Fruit fly (Drosophila melanogaster) whole organism, embryonic: ENCODE measurements around the gene ry.
A peak's percentile ranks its signal among the peaks of the same experiment; 100 is the strongest.

Experiments used
- Bgb ChIP-seq: fragments of 200-800 bp; sonication (Bioruptor generic); IDR thresholded peaks from 2 replicates; pipeline ENCODE4 v1.3.6; 2022; ENCODE audit warnings: missing biosample characterization, missing genetic modification characterization; ENCODE audit not compliant: partially characterized antibody
- CG10267 ChIP-seq: fragments of 200-800 bp; sonication (Bioruptor generic); optimal IDR thresholded peaks from 2 replicates; lab custom pipeline; 2018; ENCODE audit warnings: missing biosample characterization, mild to moderate bottlenecking, missing genetic modification characterization, moderate library complexity
- CG15514 ChIP-seq: fragments of 200-800 bp; sonication (Bioruptor generic); optimal IDR thresholded peaks from 3 replicates; lab custom pipeline; 2017; ENCODE audit warnings: missing biosample characterization, missing genetic modification characterization, mild to moderate bottlenecking, moderate library complexity, missing genetic modification reagents
- CG1603 ChIP-seq: fragments of 200-800 bp; sonication (Bioruptor generic); optimal IDR thresholded peaks from 2 replicates; lab custom pipeline; 2019; ENCODE audit warnings: missing biosample characterization, mild to moderate bottlenecking, missing genetic modification characterization, moderate library complexity
- CG16779 ChIP-seq: fragments of 200-800 bp; sonication (Bioruptor generic); IDR thresholded peaks from 2 replicates; pipeline ENCODE4 v1.3.6; 2022; ENCODE audit warnings: missing biosample characterization, missing genetic modification characterization
- CG17186 ChIP-seq: fragments of 200-800 bp; sonication (Bioruptor generic); optimal IDR thresholded peaks from 3 replicates; lab custom pipeline; 2017; ENCODE audit warnings: missing biosample characterization, missing genetic modification reagents, missing genetic modification characterization
- CG2116 ChIP-seq: fragments of 200-800 bp; sonication (Bioruptor generic); optimal IDR thresholded peaks from 3 replicates; lab custom pipeline; 2018; ENCODE audit warnings: missing biosample characterization, mild to moderate bottlenecking, missing genetic modification characterization
- CG2120 ChIP-seq: fragments of 200-800 bp; sonication (Bioruptor generic); optimal IDR thresholded peaks from 3 replicates; lab custom pipeline; 2016; ENCODE audit warnings: missing biosample characterization, missing genetic modification characterization
- CG30020 ChIP-seq: fragments of 200-800 bp; optimal IDR thresholded peaks from 2 replicates; lab custom pipeline; 2019; ENCODE audit warnings: missing biosample characterization, mild to moderate bottlenecking, missing genetic modification characterization, moderate library complexity
- CG30431 ChIP-seq: fragments of 200-800 bp; sonication (Bioruptor generic); optimal IDR thresholded peaks from 2 replicates; lab custom pipeline; 2017; ENCODE audit warnings: missing biosample characterization, missing genetic modification characterization
- CTCF ChIP-seq: fragments of 200-800 bp; sonication (Bioruptor generic); optimal IDR thresholded peaks from 2 replicates; lab custom pipeline; 2017; ENCODE audit warnings: missing biosample characterization, mild to moderate bottlenecking, missing genetic modification characterization, moderate library complexity
- Dp ChIP-seq: fragments of 200-800 bp; sonication (Bioruptor generic); optimal IDR thresholded peaks from 2 replicates; lab custom pipeline; 2018; ENCODE audit warnings: missing biosample characterization, mild to moderate bottlenecking, missing genetic modification characterization, moderate library complexity
- Dref ChIP-seq: fragments of 200-800 bp; sonication (Bioruptor generic); IDR thresholded peaks from 2 replicates; pipeline ENCODE4 v1.3.6; 2022; ENCODE audit warnings: missing biosample characterization, missing genetic modification characterization
- E2f1 ChIP-seq: fragments of 200-800 bp; sonication (Bioruptor generic); IDR thresholded peaks from 2 replicates; pipeline ENCODE4 v1.3.6; 2022; ENCODE audit warnings: missing biosample characterization, missing genetic modification characterization
- E2f2 ChIP-seq: fragments of 200-800 bp; sonication (Bioruptor generic); IDR thresholded peaks from 2 replicates; pipeline ENCODE4 v1.3.6; 2022; ENCODE audit warnings: missing biosample characterization, missing genetic modification characterization
- Eip74EF ChIP-seq, 2 experiments: fragments of 200-800 bp in 1 of 2; fragments of >200 bp in 1 of 2; sonication (Bioruptor generic) in 1 of 2; optimal IDR thresholded peaks; 2 replicates each; lab custom pipeline; 2017 to 2019; ENCODE audit warnings: missing biosample characterization in 2 of 2, missing genetic modification characterization in 2 of 2, mild to moderate bottlenecking in 1 of 2, moderate library complexity in 1 of 2
- H15 ChIP-seq: fragments of 200-800 bp; sonication (Bioruptor generic); IDR thresholded peaks from 3 replicates; pipeline ENCODE4 v1.3.6; 2022; ENCODE audit warnings: missing biosample characterization, missing genetic modification characterization
- HLH4C ChIP-seq: fragments of 200-800 bp; sonication (Bioruptor generic); IDR thresholded peaks from 3 replicates; pipeline ENCODE4 v1.3.6; 2022; ENCODE audit warnings: missing biosample characterization, missing genetic modification characterization; ENCODE audit not compliant: partially characterized antibody
- Hr78 ChIP-seq, 2 experiments: fragments of 200-800 bp in 1 of 2; fragments of >200 bp in 1 of 2; sonication (Bioruptor generic) in 1 of 2; optimal IDR thresholded peaks; 2 replicates each; lab custom pipeline; 2017 to 2019; ENCODE audit warnings: missing biosample characterization in 2 of 2, missing genetic modification characterization in 2 of 2, mild to moderate bottlenecking in 1 of 2, moderate library complexity in 1 of 2
- Hsf ChIP-seq: fragments of 200-800 bp; sonication (Bioruptor generic); optimal IDR thresholded peaks from 3 replicates; lab custom pipeline; 2016; ENCODE audit warnings: missing biosample characterization, missing genetic modification characterization
- Lhr ChIP-seq: fragments of 200-800 bp; sonication (Bioruptor generic); optimal IDR thresholded peaks from 3 replicates; lab custom pipeline; 2017; ENCODE audit warnings: mild to moderate bottlenecking, missing biosample characterization, missing genetic modification reagents, missing genetic modification characterization
- MBD-R2 ChIP-seq: fragments of 200-800 bp; sonication (Bioruptor generic); IDR thresholded peaks from 2 replicates; pipeline ENCODE4 v1.3.6; 2022; ENCODE audit warnings: missing biosample characterization, missing genetic modification characterization
- Trl ChIP-seq, 3 experiments: fragments of >200 bp in 2 of 3; fragments of 200-800 bp in 1 of 3; sonication (Bioruptor generic) in 1 of 3; optimal IDR thresholded peaks; 2 replicates in 1 of 3; 3 replicates in 2 of 3; lab custom pipeline; 2016 to 2017; ENCODE audit warnings: missing biosample characterization in 1 of 3, missing genetic modification characterization in 1 of 3
- abd-A ChIP-seq: fragments of 200-800 bp; sonication (Bioruptor generic); optimal IDR thresholded peaks from 3 replicates; lab custom pipeline; 2019; ENCODE audit warnings: missing biosample characterization, mild to moderate bottlenecking, missing genetic modification characterization, moderate library complexity
- ato ChIP-seq: fragments of 200-800 bp; sonication (Bioruptor generic); IDR thresholded peaks from 2 replicates; pipeline ENCODE4 v1.3.6; 2022; ENCODE audit warnings: missing biosample characterization, missing genetic modification characterization; ENCODE audit not compliant: partially characterized antibody
- bbx ChIP-seq: fragments of 200-800 bp; sonication (Bioruptor generic); IDR thresholded peaks from 2 replicates; pipeline ENCODE4 v1.3.6; 2022; ENCODE audit warnings: missing biosample characterization, missing genetic modification characterization; ENCODE audit not compliant: partially characterized antibody
- dm ChIP-seq: fragments of 200-800 bp; sonication (Bioruptor generic); optimal IDR thresholded peaks from 3 replicates; lab custom pipeline; 2016; ENCODE audit warnings: missing biosample characterization, missing genetic modification characterization
- eve ChIP-seq, 2 experiments: fragments of >200 bp; optimal IDR thresholded peaks; 2 replicates each; lab custom pipeline; 2017; ENCODE audit warnings: missing biosample characterization in 2 of 2, missing genetic modification characterization in 2 of 2
- grn ChIP-seq: fragments of 200-800 bp; sonication (Bioruptor generic); optimal IDR thresholded peaks from 3 replicates; lab custom pipeline; 2017; ENCODE audit warnings: missing biosample characterization, missing genetic modification characterization
- hb ChIP-seq: fragments of 200-800 bp; sonication (Bioruptor generic); IDR thresholded peaks from 3 replicates; pipeline ENCODE4 v1.3.6; 2022; ENCODE audit warnings: missing biosample characterization, missing genetic modification characterization; ENCODE audit not compliant: partially characterized antibody
- hbn ChIP-seq: fragments of 200-800 bp; sonication (Bioruptor generic); IDR thresholded peaks from 2 replicates; pipeline ENCODE4 v1.3.6; 2022; ENCODE audit warnings: missing biosample characterization, missing genetic modification characterization; ENCODE audit not compliant: partially characterized antibody
- insv ChIP-seq, 2 experiments: fragments of 200-800 bp; sonication (Bioruptor generic); optimal IDR thresholded peaks; 3 replicates each; lab custom pipeline; 2016 to 2018; ENCODE audit warnings: missing biosample characterization in 2 of 2, missing genetic modification characterization in 2 of 2
- inv ChIP-seq: fragments of 200-800 bp; sonication (Bioruptor generic); IDR thresholded peaks from 2 replicates; pipeline ENCODE4 v1.3.6; 2022; ENCODE audit warnings: missing biosample characterization, missing genetic modification characterization; ENCODE audit not compliant: partially characterized antibody
- knrl ChIP-seq: fragments of 200-800 bp; sonication (Bioruptor generic); IDR thresholded peaks from 3 replicates; pipeline ENCODE4 v1.3.6; 2022; ENCODE audit warnings: missing biosample characterization, missing genetic modification characterization; ENCODE audit not compliant: partially characterized antibody
- mld ChIP-seq: fragments of 200-800 bp; sonication (Bioruptor generic); IDR thresholded peaks from 3 replicates; pipeline ENCODE4 v1.3.6; 2022; ENCODE audit warnings: missing biosample characterization, missing genetic modification characterization; ENCODE audit not compliant: partially characterized antibody
- onecut ChIP-seq: fragments of 200-800 bp; sonication (Bioruptor generic); IDR thresholded peaks from 2 replicates; pipeline ENCODE4 v1.3.6; 2022; ENCODE audit warnings: missing biosample characterization, missing genetic modification characterization
- row ChIP-seq: fragments of 200-800 bp; sonication (Bioruptor generic); IDR thresholded peaks from 3 replicates; pipeline ENCODE4 v1.3.6; 2022; ENCODE audit warnings: missing biosample characterization, missing genetic modification characterization
- sens ChIP-seq: fragments of 200-800 bp; sonication (Bioruptor generic); peaks from one replicate; lab custom pipeline; 2016; ENCODE audit warnings: missing biosample characterization, missing genetic modification characterization
- stc ChIP-seq: fragments of 200-800 bp; sonication (Bioruptor generic); IDR thresholded peaks from 2 replicates; pipeline ENCODE4 v1.3.6; 2022; ENCODE audit warnings: missing biosample characterization, missing genetic modification characterization
- usp ChIP-seq: fragments of >200 bp; optimal IDR thresholded peaks from 2 replicates; lab custom pipeline; 2017; ENCODE audit warnings: missing biosample characterization, missing genetic modification characterization

The ry gene

DNA sequence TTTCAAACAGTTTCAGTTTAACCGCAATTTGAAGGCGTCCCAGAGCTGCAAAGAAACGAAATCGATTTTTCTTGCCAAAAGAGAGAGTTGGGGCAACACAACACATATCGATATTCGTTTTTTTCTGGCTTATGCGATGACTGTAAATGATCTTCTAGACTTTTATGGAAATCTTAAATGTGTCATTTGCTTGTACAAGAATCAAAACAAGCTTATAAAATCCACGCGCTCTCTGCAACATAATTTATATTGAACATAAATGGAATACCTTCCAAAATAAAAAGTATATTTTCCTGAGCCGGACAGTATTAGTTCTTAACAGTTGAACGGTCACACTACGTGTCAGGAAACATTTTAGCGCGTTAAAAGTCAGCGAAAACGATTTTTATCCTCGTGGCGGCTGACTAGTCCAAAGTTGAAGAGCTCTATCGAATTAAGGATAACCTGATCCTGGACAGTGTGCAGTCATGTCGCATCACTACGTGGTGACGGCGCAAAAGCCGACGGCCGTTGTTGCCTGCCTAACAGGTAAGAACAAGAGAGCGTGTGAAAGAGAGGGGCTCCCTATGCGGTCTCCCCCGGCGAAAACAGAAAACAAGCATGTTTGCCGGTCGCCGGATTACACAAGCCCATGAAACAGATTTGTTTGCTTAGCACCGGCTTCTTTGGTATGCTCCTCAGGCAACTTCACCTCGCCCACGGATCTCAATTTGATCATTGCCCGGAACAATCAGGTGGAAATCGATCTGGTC is 19.8 kb downstream of the ry start, which contains the start of gene pic (continued):
- TF ChIP-seq knrl, result peak; percentile 85
- TF ChIP-seq bbx, result peak; percentile 74
- TF ChIP-seq ato, result peak; percentile 62
- TF ChIP-seq inv, result peak; percentile 65
- TF ChIP-seq CTCF, result peak; percentile 37
- TF ChIP-seq CG2120 (GFP tag; lab: Kevin White, UChicago), result peak; percentile 18
- peak; percentile 50 for TF ChIP-seq Lhr (GFP tag; lab: Kevin White, UChicago)
- peak; percentile 21; the same call in 1 of the 3 replicates for TF ChIP-seq hb (GFP tag; lab: Robert Waterston, UW)
- TF ChIP-seq CG17186 (GFP tag; lab: Kevin White, UChicago), result peak; percentile 70
- peak; percentile 32 for TF ChIP-seq dm (GFP tag; lab: Kevin White, UChicago)
- TF ChIP-seq Dp (GFP tag; lab: Kevin White, UChicago), result peak; percentile 90
- 0 out of 3 replicates have a peak, but pooled peaks have one; percentile 12 for TF ChIP-seq mld (GFP tag; lab: Robert Waterston, UW)
- 0 out of 2 replicates have a peak, but pooled peaks have one; percentile 11 for TF ChIP-seq E2f1 (GFP tag; lab: Robert Waterston, UW)
- no peak for TF ChIP-seq CG30431 (GFP tag; lab: Kevin White, UChicago)
- TF ChIP-seq MBD-R2, result peak; percentile 56; the same call in 1 of the 2 replicates
- peak; percentile 13 for TF ChIP-seq CG15514 (GFP tag; lab: Kevin White, UChicago)
- TF ChIP-seq HLH4C, result peak; percentile 79
- peak; percentile 56; the same call in 1 of the 2 replicates for TF ChIP-seq stc (GFP tag; lab: Robert Waterston, UW)
- TF ChIP-seq usp (GFP tag; lab: Kevin White, UChicago), result no peak
- peak; percentile 66 for TF ChIP-seq CG10267 (tag; lab: Kevin White, UChicago)
- no peak for TF ChIP-seq H15 (GFP tag; lab: Robert Waterston, UW)
- TF ChIP-seq Trl (optimal IDR thresholded peaks at IDR 0.05; lab: Kevin White, UChicago), result peak; percentile 21 to 46
- peak; percentile 30 for TF ChIP-seq Trl (GFP tag; optimal IDR thresholded peaks at IDR 0.05; lab: Kevin White, UChicago)
- peak; percentile 75 for TF ChIP-seq Bgb (GFP tag; lab: Robert Waterston, UW)
- peak; percentile 74 for TF ChIP-seq sens (GFP tag; lab: Kevin White, UChicago)
- TF ChIP-seq CG1603 (tag; lab: Kevin White, UChicago), result no peak
- peak; percentile 93 for TF ChIP-seq E2f2 (GFP tag; lab: Robert Waterston, UW)
- TF ChIP-seq row (GFP tag; lab: Robert Waterston, UW), result peak; percentile 69
- peak; percentile 90 for TF ChIP-seq Dref (GFP tag; lab: Robert Waterston, UW)
- TF ChIP-seq CG2116 (GFP tag; lab: Kevin White, UChicago), result peak; percentile 100
- TF ChIP-seq Eip74EF (GFP tag; optimal IDR thresholded peaks at IDR 0.05; lab: Kevin White, UChicago), result no peak
- peak; percentile 27 for TF ChIP-seq CG30020
- TF ChIP-seq CG16779 (GFP tag; lab: Robert Waterston, UW), result no peak
- TF ChIP-seq hbn (GFP tag; lab: Robert Waterston, UW), result peak; percentile 84
- no peak for TF ChIP-seq eve (GFP tag; optimal IDR thresholded peaks at IDR 0.05; lab: Kevin White, UChicago)
- no peak for TF ChIP-seq Hr78 (GFP tag; optimal IDR thresholded peaks at IDR 0.05; lab: Kevin White, UChicago)
- peak; percentile 9 for TF ChIP-seq Hsf

DNA sequence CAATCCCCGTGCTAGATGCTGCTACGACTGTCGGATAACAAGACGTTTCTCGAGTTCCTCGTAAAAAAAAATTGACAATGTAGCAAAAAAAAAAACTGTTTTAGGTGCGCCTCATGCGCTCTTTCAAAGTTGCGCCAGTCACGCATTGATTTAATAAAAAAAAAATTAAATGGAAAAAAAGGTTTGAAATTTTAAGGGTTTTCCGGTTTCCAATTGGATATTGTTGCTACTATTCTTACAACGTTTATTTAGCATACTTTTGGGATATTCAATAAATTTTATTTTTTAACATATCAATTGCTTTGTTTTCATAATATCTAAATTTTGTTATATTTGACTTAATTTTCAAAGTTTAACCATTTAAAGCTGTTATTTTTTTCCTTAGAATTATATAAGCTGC is 24.2 kb downstream of the ry start:
- TF ChIP-seq onecut (GFP tag; lab: Robert Waterston, UW) (no peak), abd-A (tag; lab: Kevin White, UChicago) (no peak), insv (GFP tag; optimal IDR thresholded peaks at IDR 0.05; lab: Kevin White, UChicago) (peak; percentile 7 to 92), grn (no peak), ato (no peak)
- TF ChIP-seq, all 482 proteins: peak for 1
